Worm (Caenorhabditis elegans) whole organism, L1 larva: ENCODE data around the gene acp-3.

ENCODE experiments used
- C16A3.4 ChIP-seq: fragments of 150-350 bp; optimal IDR thresholded peaks from 2 replicates; lab custom pipeline; 2014; ENCODE audit warnings: missing biosample characterization, missing genetic modification characterization
- F16B12.6 ChIP-seq: fragments of 150-350 bp; optimal IDR thresholded peaks from 2 replicates; lab custom pipeline; 2014; ENCODE audit warnings: missing biosample characterization, missing genetic modification characterization
- aha-1 ChIP-seq: fragments of 150-350 bp; optimal IDR thresholded peaks from 2 replicates; lab custom pipeline; 2014; ENCODE audit warnings: missing biosample characterization, missing genetic modification characterization
- blmp-1 ChIP-seq: fragments of 150-350 bp; optimal IDR thresholded peaks from 2 replicates; lab custom pipeline; 2014; ENCODE audit warnings: missing biosample characterization, missing genetic modification characterization
- ceh-63 ChIP-seq: fragments of 200-800 bp; sonication (Bioruptor generic); optimal IDR thresholded peaks from 2 replicates; lab custom pipeline; 2018; ENCODE audit warnings: mild to moderate bottlenecking, missing genetic modification characterization, missing compliant biosample characterization
- ceh-88 ChIP-seq: fragments of 200-800 bp; sonication (Bioruptor generic); IDR thresholded peaks from 2 replicates; pipeline ENCODE4 v1.3.6; 2022; ENCODE audit warnings: missing genetic modification characterization, missing compliant biosample characterization
- ces-1 ChIP-seq: fragments of 150-350 bp; optimal IDR thresholded peaks from 2 replicates; lab custom pipeline; 2014; ENCODE audit warnings: missing biosample characterization, missing genetic modification reagents, missing genetic modification characterization
- dpl-1 ChIP-seq, 3 experiments: fragments of 150-350 bp in 2 of 3; sonication (generic microtip) in 1 of 3; optimal IDR thresholded peaks; 2 replicates each; lab custom pipeline; 2014 to 2017; ENCODE audit warnings: missing biosample characterization in 3 of 3, missing genetic modification characterization in 3 of 3, missing genetic modification reagents in 3 of 3
- dsc-1 ChIP-seq: sonication (generic microtip); optimal IDR thresholded peaks from 2 replicates; lab custom pipeline; 2016; ENCODE audit warnings: mild to moderate bottlenecking, missing genetic modification characterization, missing compliant biosample characterization
- efl-1 ChIP-seq, 4 experiments: fragments of 150-350 bp; optimal IDR thresholded peaks in 3 of 4; peaks in 1 of 4; 1 replicate in 1 of 4; 2 replicates in 3 of 4; lab custom pipeline; 2014; ENCODE audit warnings: missing biosample characterization in 2 of 4, missing genetic modification characterization in 2 of 4, missing genetic modification reagents in 2 of 4
- egl-13 ChIP-seq: sonication (generic microtip); optimal IDR thresholded peaks from 2 replicates; lab custom pipeline; 2016; ENCODE audit warnings: missing genotype, missing genetic modification reagents, missing genetic modification characterization, missing compliant biosample characterization
- elt-2 ChIP-seq: sonication (generic microtip); optimal IDR thresholded peaks from 2 replicates; lab custom pipeline; 2016; ENCODE audit warnings: missing genetic modification characterization, mild to moderate bottlenecking, inconsistent platforms, missing compliant biosample characterization, missing genetic modification reagents
- fkh-4 ChIP-seq: sonication (generic microtip); optimal IDR thresholded peaks from 2 replicates; lab custom pipeline; 2016; ENCODE audit warnings: missing compliant biosample characterization, missing genetic modification characterization, borderline replicate concordance
- fkh-8 ChIP-seq: sonication (generic microtip); optimal IDR thresholded peaks from 2 replicates; lab custom pipeline; 2016; ENCODE audit warnings: mild to moderate bottlenecking, missing genetic modification characterization, missing compliant biosample characterization
- fos-1 ChIP-seq: fragments of 150-350 bp; optimal IDR thresholded peaks from 2 replicates; lab custom pipeline; 2014; ENCODE audit warnings: missing biosample characterization, missing genetic modification characterization
- hpl-2 ChIP-seq: fragments of 150-350 bp; optimal IDR thresholded peaks from 2 replicates; lab custom pipeline; 2014; ENCODE audit warnings: missing biosample characterization, missing genetic modification reagents, missing genetic modification characterization
- lin-14 ChIP-seq: fragments of 200-800 bp; sonication (Bioruptor generic); optimal IDR thresholded peaks from 2 replicates; lab custom pipeline; 2018; ENCODE audit warnings: mild to moderate bottlenecking, missing genetic modification characterization, moderate library complexity, missing compliant biosample characterization
- lin-35 ChIP-seq, 2 experiments: fragments of 150-350 bp; optimal IDR thresholded peaks; 2 replicates each; lab custom pipeline; 2014; ENCODE audit warnings: missing biosample characterization in 2 of 2, missing genetic modification characterization in 2 of 2, missing genetic modification reagents in 2 of 2
- nhr-237 ChIP-seq: fragments of 150-350 bp; optimal IDR thresholded peaks from 2 replicates; lab custom pipeline; 2014; ENCODE audit warnings: missing biosample characterization, missing genetic modification characterization
- nhr-71 ChIP-seq: sonication (generic microtip); optimal IDR thresholded peaks from 2 replicates; lab custom pipeline; 2016; ENCODE audit warnings: mild to moderate bottlenecking, missing genetic modification characterization, moderate library complexity, missing compliant biosample characterization
- nhr-84 ChIP-seq: sonication (generic microtip); optimal IDR thresholded peaks from 2 replicates; lab custom pipeline; 2017; ENCODE audit warnings: missing biosample characterization, missing genetic modification characterization
- skn-1 ChIP-seq: fragments of 150-350 bp; optimal IDR thresholded peaks from 2 replicates; lab custom pipeline; 2014; ENCODE audit warnings: missing biosample characterization, missing genetic modification characterization
- snu-23 ChIP-seq: sonication (generic microtip); optimal IDR thresholded peaks from 2 replicates; lab custom pipeline; 2016; ENCODE audit warnings: missing genetic modification characterization, missing compliant biosample characterization
- sptf-1 ChIP-seq: fragments of 150-350 bp; optimal IDR thresholded peaks from 2 replicates; lab custom pipeline; 2014; ENCODE audit warnings: missing biosample characterization, missing genetic modification characterization
- sup-37 ChIP-seq: fragments of 200-800 bp; sonication (Bioruptor generic); optimal IDR thresholded peaks from 2 replicates; lab custom pipeline; 2018; ENCODE audit warnings: mild to moderate bottlenecking, missing genetic modification characterization, missing compliant biosample characterization
- unc-130 ChIP-seq: fragments of 150-350 bp; optimal IDR thresholded peaks from 2 replicates; lab custom pipeline; 2017; ENCODE audit warnings: missing biosample characterization, missing genetic modification characterization, inconsistent platforms
- unc-30 ChIP-seq: sonication (generic microtip); optimal IDR thresholded peaks from 2 replicates; lab custom pipeline; 2017; ENCODE audit warnings: missing biosample characterization, missing genetic modification characterization
- unc-86 ChIP-seq: sonication (generic microtip); optimal IDR thresholded peaks from 2 replicates; lab custom pipeline; 2016; ENCODE audit warnings: missing genetic modification characterization, missing compliant biosample characterization
- unc-98 ChIP-seq: fragments of 200-800 bp; sonication (Bioruptor generic); IDR thresholded peaks from 2 replicates; pipeline ENCODE4 v1.3.6; 2022; ENCODE audit warnings: missing genetic modification characterization, missing compliant biosample characterization
- zip-4 ChIP-seq: fragments of 200-800 bp; sonication (Bioruptor generic); optimal IDR thresholded peaks from 2 replicates; lab custom pipeline; 2018; ENCODE audit warnings: mild to moderate bottlenecking, missing genetic modification characterization, moderate library complexity, missing compliant biosample characterization
- ztf-11 ChIP-seq, 2 experiments: sonication (generic microtip); optimal IDR thresholded peaks; 2 replicates each; lab custom pipeline; 2016 to 2017; ENCODE audit warnings: missing genetic modification characterization in 2 of 2, missing biosample characterization in 1 of 2, missing compliant biosample characterization in 1 of 2

Gene acp-3

ce11 chrII:8457438-8457837, 20.5 kb upstream of the acp-3 start, which contains the start of gene zyg-9 (continued):
- TF ChIP-seq unc-130 (tag; lab: Kevin White, UChicago) (no peak), hpl-2 (GFP tag; lab: Kevin White, UChicago) (no peak), unc-30 (no peak), snu-23 (no peak), dsc-1 (no peak), ceh-63 (no peak), unc-86 (tag; lab: Kevin White, UChicago) (no peak), unc-98 (no peak), nhr-237 (tag; lab: Kevin White, UChicago) (no peak)

ce11 chrII:8456681-8457389, 19.9 kb upstream of the acp-3 start:
- peak; percentile 60 for TF ChIP-seq F16B12.6 (tag; lab: Kevin White, UChicago)
- TF ChIP-seq dpl-1 (GFP tag; optimal IDR thresholded peaks at IDR 0.05; lab: Kevin White, UChicago), result peak in 2 of 3 experiments; percentile 6 to 59
- no peak for TF ChIP-seq C16A3.4 (tag; lab: Kevin White, UChicago)
- TF ChIP-seq lin-35 (GFP tag; optimal IDR thresholded peaks at IDR 0.05; lab: Kevin White, UChicago), result peak; percentile 13 to 55
- no peak for TF ChIP-seq elt-2
- TF ChIP-seq efl-1 (optimal IDR thresholded peaks at IDR 0.05; lab: Kevin White, UChicago), result peak; percentile 13 to 27
- peak; percentile 28 to 41 for TF ChIP-seq efl-1 (GFP tag; optimal IDR thresholded peaks at IDR 0.05 in 1 of 2; lab: Kevin White, UChicago)
- TF ChIP-seq, all 84 proteins: peak for 4

- TF ChIP-seq elt-2 (no peak), lin-14 (no peak), ztf-11 (tag; optimal IDR thresholded peaks at IDR 0.05; lab: Kevin White, UChicago) (no peak), ceh-88 (GFP tag; lab: Robert Waterston, UW) (no peak), C16A3.4 (tag; lab: Kevin White, UChicago) (no peak), sup-37 (GFP tag; lab: Kevin White, UChicago) (no peak), efl-1 (optimal IDR thresholded peaks at IDR 0.05; lab: Kevin White, UChicago) (no peak), efl-1 (GFP tag; optimal IDR thresholded peaks at IDR 0.05 in 1 of 2; lab: Kevin White, UChicago) (peak in 1 of 2 experiments; percentile 73)
Measured at ce11 chrII:8456094-8456493, 19.2 kb upstream of the acp-3 start, which contains the start of gene F22B5.6. Gene F22B5.6 (minus strand): TSS chrII:8456194.

ce11 chrII:8454513-8454912, 17.6 kb upstream of the acp-3 start, which contains the start of gene F22B5.5:
Gene F22B5.5 (minus strand): TSS chrII:8454613.
- TF ChIP-seq skn-1 (tag; lab: Kevin White, UChicago) (no peak), ces-1 (GFP tag; lab: Kevin White, UChicago) (no peak), ceh-88 (GFP tag; lab: Robert Waterston, UW) (no peak), sptf-1 (tag; lab: Kevin White, UChicago) (no peak), dpl-1 (GFP tag; optimal IDR thresholded peaks at IDR 0.05; lab: Kevin White, UChicago) (no peak)

- TF ChIP-seq fkh-8 (tag; lab: Kevin White, UChicago) (peak; percentile 57), aha-1 (tag; lab: Kevin White, UChicago) (peak; percentile 31), fos-1 (tag; lab: Kevin White, UChicago) (no peak), lin-35 (GFP tag; optimal IDR thresholded peaks at IDR 0.05; lab: Kevin White, UChicago) (no peak), ceh-63 (no peak), zip-4 (no peak), sup-37 (GFP tag; lab: Kevin White, UChicago) (no peak), egl-13 (tag; lab: Kevin White, UChicago) (no peak), lin-14 (peak; percentile 55), fkh-4 (tag; lab: Kevin White, UChicago) (no peak), ceh-88 (GFP tag; lab: Robert Waterston, UW) (no peak), F16B12.6 (tag; lab: Kevin White, UChicago) (no peak), blmp-1 (tag; lab: Kevin White, UChicago) (no peak), nhr-84 (no peak), nhr-71 (tag; lab: Kevin White, UChicago) (no peak)
Measured at ce11 chrII:8451425-8451824, 14.5 kb upstream of the acp-3 start.
